Worm (Caenorhabditis elegans) whole organism, young adult: Measurements from ENCODE around the gene cpg-24.

Experiments used
- ama-1 ChIP-seq, 3 experiments: fragments of 150-350 bp in 1 of 3; sonication (generic microtip) in 2 of 3; optimal IDR thresholded peaks; 2 replicates each; lab custom pipeline; 2014 to 2018; ENCODE audit warnings: missing biosample characterization in 2 of 3, missing genetic modification characterization in 2 of 3, missing genetic modification reagents in 2 of 3
- athp-1 ChIP-seq: sonication (generic microtip); optimal IDR thresholded peaks from 2 replicates; lab custom pipeline; 2017; ENCODE audit warnings: mild to moderate bottlenecking, missing genetic modification characterization, missing compliant biosample characterization
- gei-17 ChIP-seq: fragments of 200-800 bp; sonication (Bioruptor generic); optimal IDR thresholded peaks from 2 replicates; lab custom pipeline; 2018; ENCODE audit warnings: mild to moderate bottlenecking, missing genetic modification characterization, missing compliant biosample characterization
- lin-54 ChIP-seq: fragments of 200-800 bp; sonication (Bioruptor generic); optimal IDR thresholded peaks from 2 replicates; lab custom pipeline; 2018; ENCODE audit warnings: mild to moderate bottlenecking, missing genetic modification characterization, missing compliant biosample characterization
- mxl-1 ChIP-seq: sonication (generic microtip); optimal IDR thresholded peaks from 2 replicates; lab custom pipeline; 2016; ENCODE audit warnings: missing genetic modification characterization, missing compliant biosample characterization
- sea-2 ChIP-seq: fragments of 200-800 bp; sonication (Bioruptor generic); IDR thresholded peaks from 2 replicates; pipeline ENCODE4 v1.3.6; 2022; ENCODE audit warnings: missing genetic modification characterization, missing compliant biosample characterization
- tbp1 ChIP-seq: fragments of 200-800 bp; sonication (Bioruptor generic); optimal IDR thresholded peaks from 2 replicates; lab custom pipeline; 2018; ENCODE audit warnings: mild to moderate bottlenecking, missing genetic modification characterization, missing compliant biosample characterization

DNA sequence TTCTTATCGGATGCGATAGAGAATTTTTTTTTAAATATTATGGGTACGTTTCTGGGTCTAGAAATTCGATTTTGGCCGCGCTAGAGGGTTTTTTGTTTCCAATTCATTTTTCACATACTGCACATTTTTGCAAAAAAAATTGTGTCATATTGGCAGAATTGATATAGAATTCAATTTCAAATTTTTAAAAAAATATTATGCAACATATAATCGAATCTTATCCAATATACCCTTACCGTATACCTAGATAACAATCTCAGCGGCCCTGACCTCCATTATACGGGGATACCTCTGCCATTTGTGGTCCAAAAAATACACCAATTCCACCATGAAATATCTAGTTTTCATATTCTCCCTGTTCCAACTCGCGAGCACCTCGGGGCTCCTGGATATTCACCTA, at the start of gene cpg-24:
- TF ChIP-seq mxl-1 (tag; lab: Kevin White, UChicago) (no peak), athp-1 (tag; lab: Kevin White, UChicago) (no peak), gei-17 (GFP tag; lab: Kevin White, UChicago) (no peak), sea-2 (GFP tag; lab: Robert Waterston, UW) (no peak), tbp1 (GFP tag; lab: Kevin White, UChicago) (no peak), lin-54 (GFP tag; lab: Kevin White, UChicago) (no peak), ama-1 (optimal IDR thresholded peaks at IDR 0.05; lab: Kevin White, UChicago) (no peak), ama-1 (GFP tag; optimal IDR thresholded peaks at IDR 0.05; lab: Kevin White, UChicago) (no peak)
